Fruit fly (Drosophila melanogaster) whole organism, embryonic: ENCODE data around the gene Bub1.

Experiments used
- Antp ChIP-seq: fragments of 200-800 bp; sonication (Bioruptor generic); optimal IDR thresholded peaks from 3 replicates; lab custom pipeline; 2016; ENCODE audit warnings: missing biosample characterization, missing genetic modification characterization
- CG10267 ChIP-seq: fragments of 200-800 bp; sonication (Bioruptor generic); optimal IDR thresholded peaks from 2 replicates; lab custom pipeline; 2018; ENCODE audit warnings: missing biosample characterization, mild to moderate bottlenecking, missing genetic modification characterization, moderate library complexity
- CG10321 ChIP-seq: fragments of 200-800 bp; sonication (Bioruptor generic); IDR thresholded peaks from 2 replicates; pipeline ENCODE4 v1.3.6; 2022; ENCODE audit warnings: missing biosample characterization, missing genetic modification characterization
- CG12155 ChIP-seq: fragments of 200-800 bp; sonication (Bioruptor generic); optimal IDR thresholded peaks from 3 replicates; lab custom pipeline; 2016; ENCODE audit warnings: missing biosample characterization, missing genetic modification characterization
- CG12659 ChIP-seq: fragments of 200-800 bp; sonication (Bioruptor generic); optimal IDR thresholded peaks from 3 replicates; lab custom pipeline; 2017; ENCODE audit warnings: mild to moderate bottlenecking, missing biosample characterization, missing genetic modification reagents, missing genetic modification characterization
- CG14965 ChIP-seq: fragments of 200-800 bp; sonication (Bioruptor generic); optimal IDR thresholded peaks from 2 replicates; lab custom pipeline; 2016; ENCODE audit warnings: missing biosample characterization, missing genetic modification characterization, borderline replicate concordance
- CG2129 ChIP-seq: fragments of 200-800 bp; sonication (Bioruptor generic); IDR thresholded peaks from 2 replicates; pipeline ENCODE4 v1.3.6; 2022; ENCODE audit warnings: missing biosample characterization, missing genetic modification characterization; ENCODE audit not compliant: partially characterized antibody
- CG2678 ChIP-seq: fragments of 200-800 bp; sonication (Bioruptor generic); optimal IDR thresholded peaks from 3 replicates; lab custom pipeline; 2019; ENCODE audit warnings: missing biosample characterization, mild to moderate bottlenecking, missing genetic modification characterization, moderate library complexity
- CG32772 ChIP-seq: fragments of 200-800 bp; sonication (Bioruptor generic); IDR thresholded peaks from 2 replicates; pipeline ENCODE4 v1.3.6; 2022; ENCODE audit warnings: missing biosample characterization, missing genetic modification characterization
- CG6272 ChIP-seq: fragments of 200-800 bp; sonication (Bioruptor generic); IDR thresholded peaks from 2 replicates; pipeline ENCODE4 v1.3.6; 2022; ENCODE audit warnings: missing biosample characterization, missing genetic modification characterization
- CG7357 ChIP-seq: fragments of 200-800 bp; sonication (Bioruptor generic); IDR thresholded peaks from 3 replicates; pipeline ENCODE4 v1.3.6; 2022; ENCODE audit warnings: missing biosample characterization, missing genetic modification characterization
- CG7987 ChIP-seq: fragments of 200-800 bp; sonication (Bioruptor generic); optimal IDR thresholded peaks from 2 replicates; lab custom pipeline; 2018; ENCODE audit warnings: missing biosample characterization, mild to moderate bottlenecking, missing genetic modification characterization, moderate library complexity
- Camta ChIP-seq: fragments of 200-800 bp; sonication (Bioruptor generic); optimal IDR thresholded peaks from 2 replicates; lab custom pipeline; 2016; ENCODE audit warnings: missing biosample characterization, missing genetic modification characterization
- D19B ChIP-seq: fragments of 200-800 bp; sonication (Bioruptor generic); optimal IDR thresholded peaks from 2 replicates; lab custom pipeline; 2017; ENCODE audit warnings: missing biosample characterization, mild to moderate bottlenecking, missing genetic modification characterization
- Dek ChIP-seq: fragments of 200-800 bp; sonication (Bioruptor generic); optimal IDR thresholded peaks from 3 replicates; lab custom pipeline; 2019; ENCODE audit warnings: missing biosample characterization, mild to moderate bottlenecking, missing genetic modification characterization, moderate library complexity
- Dfd ChIP-seq, 2 experiments: fragments of >200 bp; optimal IDR thresholded peaks; 2 replicates each; lab custom pipeline; 2017; ENCODE audit warnings: missing biosample characterization in 2 of 2, missing genetic modification characterization in 2 of 2
- Doc2 ChIP-seq: fragments of 200-800 bp; sonication (Bioruptor generic); IDR thresholded peaks from 2 replicates; pipeline ENCODE4 v1.3.6; 2022; ENCODE audit warnings: missing biosample characterization, missing genetic modification characterization
- ERR ChIP-seq: fragments of 200-800 bp; sonication (Bioruptor generic); optimal IDR thresholded peaks from 2 replicates; lab custom pipeline; 2016; ENCODE audit warnings: missing biosample characterization, missing genetic modification characterization
- Eip74EF ChIP-seq, 2 experiments: fragments of 200-800 bp in 1 of 2; fragments of >200 bp in 1 of 2; sonication (Bioruptor generic) in 1 of 2; optimal IDR thresholded peaks; 2 replicates each; lab custom pipeline; 2017 to 2019; ENCODE audit warnings: missing biosample characterization in 2 of 2, missing genetic modification characterization in 2 of 2, mild to moderate bottlenecking in 1 of 2, moderate library complexity in 1 of 2
- GATAe ChIP-seq: fragments of 200-800 bp; sonication (Bioruptor generic); conservative IDR thresholded peaks from 2 replicates; pipeline ENCODE4 v1.3.6; 2022; ENCODE audit warnings: missing biosample characterization, missing genetic modification characterization
- HLH4C ChIP-seq: fragments of 200-800 bp; sonication (Bioruptor generic); IDR thresholded peaks from 3 replicates; pipeline ENCODE4 v1.3.6; 2022; ENCODE audit warnings: missing biosample characterization, missing genetic modification characterization; ENCODE audit not compliant: partially characterized antibody
- HLHmδ ChIP-seq: fragments of 200-800 bp; sonication (Bioruptor generic); optimal IDR thresholded peaks from 2 replicates; lab custom pipeline; 2018; ENCODE audit warnings: missing biosample characterization, mild to moderate bottlenecking, missing genetic modification characterization, moderate library complexity
- Hand ChIP-seq: fragments of 200-800 bp; sonication (Bioruptor generic); optimal IDR thresholded peaks from 2 replicates; lab custom pipeline; 2017; ENCODE audit warnings: mild to moderate bottlenecking, missing biosample characterization, missing genetic modification reagents, missing genetic modification characterization
- Mad ChIP-seq: fragments of 200-800 bp; sonication (Bioruptor generic); optimal IDR thresholded peaks from 2 replicates; lab custom pipeline; 2016; ENCODE audit warnings: missing biosample characterization, missing genetic modification characterization
- Mes4 ChIP-seq: fragments of 200-800 bp; sonication (Bioruptor generic); optimal IDR thresholded peaks from 2 replicates; lab custom pipeline; 2016; ENCODE audit warnings: missing biosample characterization, missing genetic modification characterization
- Opbp ChIP-seq: fragments of 200-800 bp; sonication (Bioruptor generic); IDR thresholded peaks from 3 replicates; pipeline ENCODE4 v1.3.6; 2022; ENCODE audit warnings: missing biosample characterization, missing genetic modification characterization; ENCODE audit not compliant: partially characterized antibody
- Taf1 ChIP-seq: fragments of 200-800 bp; sonication (Bioruptor generic); IDR thresholded peaks from 2 replicates; pipeline ENCODE4 v1.3.6; 2022; ENCODE audit warnings: missing biosample characterization, missing genetic modification characterization
- az2 ChIP-seq: fragments of 200-800 bp; sonication (Bioruptor generic); optimal IDR thresholded peaks from 3 replicates; lab custom pipeline; 2016; ENCODE audit warnings: missing biosample characterization, missing genetic modification characterization
- caup ChIP-seq: fragments of 200-800 bp; sonication (Bioruptor generic); optimal IDR thresholded peaks from 3 replicates; lab custom pipeline; 2017; ENCODE audit warnings: missing biosample characterization, mild to moderate bottlenecking, missing genetic modification characterization, moderate library complexity; ENCODE audit not compliant: severe bottlenecking
- crp ChIP-seq, 2 experiments: fragments of 200-800 bp; sonication (Bioruptor generic); optimal IDR thresholded peaks; 2 replicates in 1 of 2; 3 replicates in 1 of 2; lab custom pipeline; 2017; ENCODE audit warnings: missing biosample characterization in 2 of 2, missing genetic modification characterization in 2 of 2, mild to moderate bottlenecking in 1 of 2, moderate library complexity in 1 of 2
- cwo ChIP-seq: fragments of 200-800 bp; sonication (Bioruptor generic); optimal IDR thresholded peaks from 3 replicates; lab custom pipeline; 2017; ENCODE audit warnings: missing biosample characterization, missing genetic modification characterization, mild to moderate bottlenecking, moderate library complexity, missing genetic modification reagents
- dm ChIP-seq: fragments of 200-800 bp; sonication (Bioruptor generic); optimal IDR thresholded peaks from 3 replicates; lab custom pipeline; 2016; ENCODE audit warnings: missing biosample characterization, missing genetic modification characterization
- eyg ChIP-seq: fragments of 200-800 bp; sonication (Bioruptor generic); optimal IDR thresholded peaks from 3 replicates; lab custom pipeline; 2016; ENCODE audit warnings: missing biosample characterization, missing genetic modification characterization
- fd64A ChIP-seq: fragments of 200-800 bp; sonication (Bioruptor generic); optimal IDR thresholded peaks from 3 replicates; lab custom pipeline; 2018; ENCODE audit warnings: missing biosample characterization, mild to moderate bottlenecking, missing genetic modification characterization
- fu2 ChIP-seq: fragments of 200-800 bp; sonication (Bioruptor generic); optimal IDR thresholded peaks from 2 replicates; lab custom pipeline; 2016; ENCODE audit warnings: missing biosample characterization, missing genetic modification characterization
- grau ChIP-seq: fragments of 200-800 bp; optimal IDR thresholded peaks from 3 replicates; lab custom pipeline; 2019; ENCODE audit warnings: missing biosample characterization, mild to moderate bottlenecking, missing genetic modification characterization, moderate library complexity
- hkb ChIP-seq, 2 experiments: fragments of 200-800 bp in 1 of 2; fragments of >200 bp in 1 of 2; sonication (Bioruptor generic) in 1 of 2; IDR thresholded peaks in 1 of 2; optimal IDR thresholded peaks in 1 of 2; 2 replicates each; pipeline versions ENCODE4 v1.3.6 to Lab custom; 2017 to 2022; ENCODE audit warnings: missing biosample characterization in 1 of 2, missing genetic modification characterization in 1 of 2
- luna ChIP-seq: fragments of 200-800 bp; sonication (Bioruptor generic); optimal IDR thresholded peaks from 2 replicates; lab custom pipeline; 2016; ENCODE audit warnings: missing biosample characterization, missing genetic modification characterization
- odd ChIP-seq: fragments of 200-800 bp; sonication (Bioruptor generic); optimal IDR thresholded peaks from 2 replicates; lab custom pipeline; 2017; ENCODE audit warnings: missing biosample characterization, mild to moderate bottlenecking, missing genetic modification characterization
- p53 ChIP-seq: fragments of 200-800 bp; sonication (Bioruptor generic); optimal IDR thresholded peaks from 2 replicates; lab custom pipeline; 2016; ENCODE audit warnings: missing biosample characterization, missing genetic modification characterization
- phol ChIP-seq: fragments of 200-800 bp; sonication (Bioruptor generic); optimal IDR thresholded peaks from 3 replicates; lab custom pipeline; 2018; ENCODE audit warnings: missing biosample characterization, mild to moderate bottlenecking, missing genetic modification characterization, moderate library complexity
- prd ChIP-seq, 3 experiments: fragments of >200 bp in 2 of 3; fragments of 200-800 bp in 1 of 3; sonication (Bioruptor generic) in 1 of 3; optimal IDR thresholded peaks in 2 of 3; IDR thresholded peaks in 1 of 3; 2 replicates in 2 of 3; 3 replicates in 1 of 3; pipeline versions ENCODE4 v1.3.6 to Lab custom; 2017 to 2022; ENCODE audit warnings: missing biosample characterization in 1 of 3, missing genetic modification characterization in 1 of 3
- tgo ChIP-seq: fragments of 200-800 bp; sonication (Bioruptor generic); IDR thresholded peaks from 3 replicates; pipeline ENCODE4 v1.3.6; 2022; ENCODE audit warnings: missing biosample characterization, missing genetic modification characterization
- trem ChIP-seq: fragments of 200-800 bp; optimal IDR thresholded peaks from 3 replicates; lab custom pipeline; 2019; ENCODE audit warnings: missing biosample characterization, mild to moderate bottlenecking, missing genetic modification characterization, moderate library complexity
- ttk ChIP-seq: fragments of 200-800 bp; sonication (Bioruptor generic); IDR thresholded peaks from 2 replicates; pipeline ENCODE4 v2.1.2; 2022; ENCODE audit warnings: missing biosample characterization, missing genetic modification characterization
- vnd ChIP-seq: fragments of 200-800 bp; sonication (Bioruptor generic); IDR thresholded peaks from 3 replicates; pipeline ENCODE4 v1.3.6; 2022; ENCODE audit warnings: missing biosample characterization, missing genetic modification characterization; ENCODE audit not compliant: partially characterized antibody
- zen ChIP-seq: fragments of 200-800 bp; sonication (Bioruptor generic); optimal IDR thresholded peaks from 3 replicates; lab custom pipeline; 2018; ENCODE audit warnings: missing biosample characterization, mild to moderate bottlenecking, missing genetic modification characterization, moderate library complexity

The Bub1 gene

dm6 chr2L:5261223-5261984 lies 17.3 kb upstream of the Bub1 start (continued):
- TF ChIP-seq odd (no peak), Dek (tag; lab: Kevin White, UChicago) (no peak), D19B (GFP tag; lab: Kevin White, UChicago) (no peak), caup (GFP tag; lab: Kevin White, UChicago) (no peak), hkb (optimal IDR thresholded peaks at IDR 0.05; lab: Kevin White, UChicago) (no peak), hkb (GFP tag; IDR thresholded peaks at IDR 0.05; lab: Robert Waterston, UW) (0 out of 2 replicates have a peak, but pooled peaks have one; percentile 30), Camta (GFP tag; lab: Kevin White, UChicago) (no peak), az2 (GFP tag; lab: Kevin White, UChicago) (peak; percentile 52), HLHmδ (GFP tag; lab: Kevin White, UChicago) (no peak), tgo (GFP tag; lab: Robert Waterston, UW) (0 out of 3 replicates have a peak, but pooled peaks have one; percentile 19), CG10321 (GFP tag; lab: Robert Waterston, UW) (no peak), eyg (GFP tag; lab: Kevin White, UChicago) (no peak), CG7987 (no peak), fd64A (GFP tag; lab: Kevin White, UChicago) (no peak), CG2678 (tag; lab: Kevin White, UChicago) (peak; percentile 52), crp (GFP tag; optimal IDR thresholded peaks at IDR 0.05; lab: Kevin White, UChicago) (no peak), Opbp (no peak), Doc2 (GFP tag; lab: Robert Waterston, UW) (no peak), cwo (GFP tag; lab: Kevin White, UChicago) (peak; percentile 5), zen (tag; lab: Kevin White, UChicago) (no peak), HLH4C (GFP tag; lab: Robert Waterston, UW) (no peak), prd (optimal IDR thresholded peaks at IDR 0.05; lab: Kevin White, UChicago) (no peak), prd (GFP tag; IDR thresholded peaks at IDR 0.05; lab: Robert Waterston, UW) (no peak), grau (tag; lab: Kevin White, UChicago) (peak; percentile 42), p53 (GFP tag; lab: Kevin White, UChicago) (no peak), dm (GFP tag; lab: Kevin White, UChicago) (no peak), CG32772 (GFP tag; lab: Robert Waterston, UW) (peak; percentile 39; the same call in 1 of the 2 replicates), Taf1 (no peak), ttk (GFP tag; lab: Robert Waterston, UW) (no peak), phol (tag; lab: Kevin White, UChicago) (peak; percentile 53), Eip74EF (GFP tag; optimal IDR thresholded peaks at IDR 0.05; lab: Kevin White, UChicago) (no peak), Mad (GFP tag; lab: Kevin White, UChicago) (peak; percentile 11), CG14965 (GFP tag; lab: Kevin White, UChicago) (peak; percentile 39), fu2 (GFP tag; lab: Kevin White, UChicago) (no peak), CG10267 (peak; percentile 13), CG2129 (GFP tag; lab: Robert Waterston, UW) (no peak), CG6272 (GFP tag; lab: Robert Waterston, UW) (no peak), ERR (GFP tag; lab: Kevin White, UChicago) (no peak), trem (tag; lab: Kevin White, UChicago) (peak; percentile 19), Antp (GFP tag; lab: Kevin White, UChicago) (peak; percentile 16), CG12155 (GFP tag; lab: Kevin White, UChicago) (peak; percentile 15), luna (GFP tag; lab: Kevin White, UChicago) (no peak), GATAe (GFP tag; lab: Robert Waterston, UW) (no peak), CG7357 (GFP tag; lab: Robert Waterston, UW) (no peak), Mes4 (GFP tag; lab: Kevin White, UChicago) (peak; percentile 45), Hand (GFP tag; lab: Kevin White, UChicago) (no peak), CG12659 (GFP tag; lab: Kevin White, UChicago) (no peak), vnd (GFP tag; lab: Robert Waterston, UW) (no peak), Dfd (GFP tag; optimal IDR thresholded peaks at IDR 0.05; lab: Kevin White, UChicago) (no peak)
